Worm (Caenorhabditis elegans) whole organism, L4/young adult: ENCODE results near the gene T25B9.3.

Experiments
- W03F9.2 ChIP-seq: fragments of 150-350 bp; optimal IDR thresholded peaks from 2 replicates; lab custom pipeline; 2014; ENCODE audit warnings: missing biosample characterization, missing genetic modification characterization
- him-1 ChIP-seq: sonication (generic microtip); optimal IDR thresholded peaks from 2 replicates; lab custom pipeline; 2016; ENCODE audit warnings: missing genotype, missing genetic modification reagents, missing genetic modification characterization, missing compliant biosample characterization

- TF ChIP-seq him-1 = no peak
- no peak for TF ChIP-seq W03F9.2
These were observed 42.6 kb upstream of the T25B9.3 start for ce11 chrIV:10701866-10702458.
